Fruit fly (Drosophila melanogaster): ENCODE data around the gene Fdx2.

DNA sequence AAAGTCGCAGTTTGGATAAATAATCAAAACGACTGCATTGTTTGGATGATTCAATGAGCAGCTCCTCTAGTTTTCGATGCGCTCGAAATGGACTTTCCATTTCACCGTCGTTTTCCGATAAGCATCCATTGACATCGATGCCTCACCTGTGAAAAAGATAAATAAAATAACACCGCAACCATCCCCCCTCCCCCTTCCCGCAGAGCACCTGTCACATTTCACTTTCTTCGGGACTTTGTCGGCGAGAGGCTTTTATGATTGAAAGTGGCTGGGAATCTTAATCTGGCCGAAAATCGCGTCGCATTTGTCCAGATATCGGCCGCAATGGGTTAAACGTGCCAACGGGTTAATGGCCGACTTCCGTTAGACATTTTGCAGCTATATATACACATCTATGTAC is 23.1 kb upstream of the Fdx2 start:
- TF ChIP-seq D1 (tag; optimal IDR thresholded peaks at IDR 0.05) (no peak), EcR (GFP tag; optimal IDR thresholded peaks at IDR 0.05) (no peak), CG8301 (tag; optimal IDR thresholded peaks at IDR 0.05) (no peak), fd96Ca (GFP tag; IDR thresholded peaks at IDR 0.05) (no peak), Pif1B (GFP tag; optimal IDR thresholded peaks at IDR 0.05) (no peak), CG4496 (GFP tag; IDR thresholded peaks at IDR 0.05) (no peak), CG10348 (GFP tag; IDR thresholded peaks at IDR 0.05) (no peak), CG8159 (tag; optimal IDR thresholded peaks at IDR 0.05) (no peak), CG15710 (tag; optimal IDR thresholded peaks at IDR 0.05) (no peak), CG12605 (GFP tag; IDR thresholded peaks at IDR 0.05) (no peak), CG34367 (tag; optimal IDR thresholded peaks at IDR 0.05) (no peak)
